Worm (Caenorhabditis elegans): Measurements from ENCODE around the gene F08H9.2.

F08H9.2 gene

ce11 chrV:14447240-14447763 is 13.2 kb upstream of the F08H9.2 start, which contains the start of the genes dlat-1 and fntb-1 (continued):
- TF ChIP-seq F37D6.2 (tag; optimal IDR thresholded peaks at IDR 0.05): no peak
- no peak for TF ChIP-seq Y48G9A.11 (GFP tag; IDR thresholded peaks at IDR 0.05)
- peak; percentile 56 for TF ChIP-seq dmd-6 (GFP tag; IDR thresholded peaks at IDR 0.05)
- peak; percentile 44 for TF ChIP-seq hlh-11 (tag; optimal IDR thresholded peaks at IDR 0.05)
- TF ChIP-seq gei-8 (GFP tag; optimal IDR thresholded peaks at IDR 0.05): no peak
- TF ChIP-seq saeg-2 (GFP tag; IDR thresholded peaks at IDR 0.05): no peak
- TF ChIP-seq ZK337.2 (GFP tag; IDR thresholded peaks at IDR 0.05): no peak
- TF ChIP-seq daf-16 (GFP tag; optimal IDR thresholded peaks at IDR 0.05): no peak
- TF ChIP-seq daf-16 (tag; optimal IDR thresholded peaks at IDR 0.05): peak; percentile 23

- peak; percentile 63; the same call in 1 of the 2 replicates for TF ChIP-seq mxl-2 (GFP tag; conservative IDR thresholded peaks at IDR 0.05)
- TF ChIP-seq hlh-30 (tag; optimal IDR thresholded peaks at IDR 0.05; ENCODE audit: insufficient read depth): peak; percentile 58
- peak; percentile 37 for TF ChIP-seq nhr-28 (tag; optimal IDR thresholded peaks at IDR 0.05)
- TF ChIP-seq fos-1 (tag; optimal IDR thresholded peaks at IDR 0.05): no peak
- no peak for TF ChIP-seq nhr-11 (tag; optimal IDR thresholded peaks at IDR 0.05)
- TF ChIP-seq mxl-3 (GFP tag; optimal IDR thresholded peaks at IDR 0.05): peak; percentile 38
- TF ChIP-seq nhr-6 (tag; optimal IDR thresholded peaks at IDR 0.05): no peak
- TF ChIP-seq dmd-6 (GFP tag; IDR thresholded peaks at IDR 0.05): peak; percentile 26; the same call in 1 of the 2 replicates
- no peak for TF ChIP-seq lin-29 (GFP tag; IDR thresholded peaks at IDR 0.05)
Observed at ce11 chrV:14448669-14449068, 11.8 kb upstream of the F08H9.2 start.

ce11 chrV:14449397-14449796 is 11.1 kb upstream of the F08H9.2 start, which contains the start of gene F23B12.7:
TSS of gene F23B12.7 (plus strand) at chrV:14449697.
- peak; percentile 12 for TF ChIP-seq ama-1 (optimal IDR thresholded peaks at IDR 0.05)
- TF ChIP-seq egl-27 (tag; optimal IDR thresholded peaks at IDR 0.05): no peak
- TF ChIP-seq ceh-32 (tag; optimal IDR thresholded peaks at IDR 0.05; ENCODE audit: poor library complexity): no peak

ce11 chrV:14456626-14457025 is 3.8 kb upstream of the F08H9.2 start, which contains the start of gene bmk-1:
TSS of gene bmk-1 (minus strand) at chrV:14456984.
- TF ChIP-seq mdl-1 (tag; optimal IDR thresholded peaks at IDR 0.05) (no peak), php-3 (GFP tag; IDR thresholded peaks at IDR 0.05) (no peak), duxl-1 (tag; optimal IDR thresholded peaks at IDR 0.05; ENCODE audit: poor library complexity) (no peak), Y105C5A.15 (GFP tag; IDR thresholded peaks at IDR 0.05) (no peak), dve-1 (tag; optimal IDR thresholded peaks at IDR 0.05; ENCODE audit: insufficient read depth) (no peak), ama-1 (optimal IDR thresholded peaks at IDR 0.05) (no peak), lin-39 (tag; optimal IDR thresholded peaks at IDR 0.05) (no peak), zip-11 (GFP tag; IDR thresholded peaks at IDR 0.05) (no peak), hlh-11 (tag; optimal IDR thresholded peaks at IDR 0.05) (no peak), spr-1 (tag; optimal IDR thresholded peaks at IDR 0.05) (no peak), jun-1 (tag; optimal IDR thresholded peaks at IDR 0.05) (no peak), dpl-1 (GFP tag; optimal IDR thresholded peaks at IDR 0.05) (peak; percentile 73), arid-1 (GFP tag; conservative IDR thresholded peaks at IDR 0.05) (no peak), mes-2 (tag; optimal IDR thresholded peaks at IDR 0.05; ENCODE audit: poor library complexity, severe bottlenecking) (peak; percentile 25), aha-1 (tag) (peak; percentile 70), lim-7 (GFP tag; IDR thresholded peaks at IDR 0.05) (0 out of 2 replicates have a peak, but pooled peaks have one; percentile 7), lin-38 (GFP tag; IDR thresholded peaks at IDR 0.05) (peak; percentile 63), egl-27 (tag; optimal IDR thresholded peaks at IDR 0.05) (no peak)
